Fruit fly (Drosophila melanogaster) whole organism, wandering third instar larva: ENCODE results near the gene AhcyL2.

Experiments
- Dfd ChIP-seq: fragments of >200 bp; optimal IDR thresholded peaks from 2 replicates; lab custom pipeline; 2017; ENCODE audit warnings: missing biosample characterization, missing genetic modification characterization
- Mio ChIP-seq: sonication (Bioruptor generic); optimal IDR thresholded peaks from 2 replicates; lab custom pipeline; 2016; ENCODE audit warnings: missing biosample characterization, missing genetic modification characterization
- Myc ChIP-seq: fragments of >200 bp; optimal IDR thresholded peaks from 2 replicates; lab custom pipeline; 2017
- ey ChIP-seq: fragments of 200-800 bp; sonication (Bioruptor generic); optimal IDR thresholded peaks from 2 replicates; lab custom pipeline; 2016; ENCODE audit warnings: missing biosample characterization, missing genetic modification characterization
- pan ChIP-seq: fragments of >200 bp; optimal IDR thresholded peaks from 2 replicates; lab custom pipeline; 2017

- TF ChIP-seq pan (lab: Kevin White, UChicago) (no peak), ey (GFP tag; lab: Kevin White, UChicago) (no peak), Myc (no peak), Dfd (GFP tag; lab: Kevin White, UChicago) (no peak), Mio (no peak)
These were observed 6.0 kb upstream of the AhcyL2 start for dm6 chr3R:16987924-16988298.
